Fruit fly (Drosophila melanogaster) whole organism, wandering third instar larva: ENCODE measurements around the gene rump.
A peak's percentile ranks its signal among the peaks of the same experiment; 100 is the strongest.

ENCODE experiments used
- Abd-B ChIP-seq: fragments of >200 bp; optimal IDR thresholded peaks from 2 replicates; lab custom pipeline; 2017; ENCODE audit warnings: missing biosample characterization, missing genetic modification characterization
- CG32264 ChIP-seq: fragments of 200-800 bp; sonication (Bioruptor generic); optimal IDR thresholded peaks from 2 replicates; lab custom pipeline; 2016; ENCODE audit warnings: missing biosample characterization, missing genetic modification characterization
- CG9705 ChIP-seq: fragments of 200-800 bp; sonication (Bioruptor generic); optimal IDR thresholded peaks from 2 replicates; lab custom pipeline; 2018; ENCODE audit warnings: missing biosample characterization, mild to moderate bottlenecking, missing genetic modification characterization
- CrebA ChIP-seq: fragments of 200-800 bp; sonication (Bioruptor generic); optimal IDR thresholded peaks from 2 replicates; lab custom pipeline; 2016; ENCODE audit warnings: missing biosample characterization, mild to moderate bottlenecking, missing genetic modification characterization, borderline replicate concordance
- Dfd ChIP-seq: fragments of >200 bp; optimal IDR thresholded peaks from 2 replicates; lab custom pipeline; 2017; ENCODE audit warnings: missing biosample characterization, missing genetic modification characterization
- Dif ChIP-seq: fragments of 200-275, 200-300 bp; sonication (Bioruptor generic); optimal IDR thresholded peaks from 2 replicates; lab custom pipeline; 2018; ENCODE audit warnings: missing biosample characterization, missing genetic modification characterization; ENCODE audit not compliant: partially characterized antibody
- GATAd ChIP-seq: sonication (Bioruptor generic); optimal IDR thresholded peaks from 2 replicates; lab custom pipeline; 2016; ENCODE audit warnings: missing biosample characterization, missing genetic modification characterization
- HLH106 ChIP-seq: fragments of 200-800 bp; optimal IDR thresholded peaks from 3 replicates; lab custom pipeline; 2019; ENCODE audit warnings: missing biosample characterization, mild to moderate bottlenecking, missing genetic modification characterization, moderate library complexity
- Hnf4 ChIP-seq: fragments of 200-800 bp; sonication (Bioruptor generic); optimal IDR thresholded peaks from 2 replicates; lab custom pipeline; 2016; ENCODE audit warnings: missing biosample characterization, mild to moderate bottlenecking, missing genetic modification characterization
- Hr78 ChIP-seq: fragments of >200 bp; optimal IDR thresholded peaks from 2 replicates; lab custom pipeline; 2017; ENCODE audit warnings: missing biosample characterization, missing genetic modification characterization
- Hr83 ChIP-seq: fragments of 200-300 bp; sonication (Bioruptor generic); optimal IDR thresholded peaks from 2 replicates; lab custom pipeline; 2016; ENCODE audit warnings: missing biosample characterization, mild to moderate bottlenecking, missing genetic modification characterization, moderate library complexity; ENCODE audit not compliant: poor library complexity, severe bottlenecking
- Jra ChIP-seq: sonication (Bioruptor generic); optimal IDR thresholded peaks from 2 replicates; lab custom pipeline; 2016; ENCODE audit warnings: missing biosample characterization, missing genetic modification characterization
- Mio ChIP-seq: sonication (Bioruptor generic); optimal IDR thresholded peaks from 2 replicates; lab custom pipeline; 2016; ENCODE audit warnings: missing biosample characterization, missing genetic modification characterization
- Myc ChIP-seq: fragments of >200 bp; optimal IDR thresholded peaks from 2 replicates; lab custom pipeline; 2017
- N ChIP-seq: fragments of >200 bp; optimal IDR thresholded peaks from 2 replicates; lab custom pipeline; 2018; ENCODE audit warnings: missing biosample characterization, missing external identifiers, missing genetic modification characterization
- OdsH ChIP-seq: fragments of 200-800 bp; sonication (Bioruptor generic); optimal IDR thresholded peaks from 2 replicates; lab custom pipeline; 2016; ENCODE audit warnings: missing biosample characterization, mild to moderate bottlenecking, missing genetic modification characterization
- Rel ChIP-seq, 2 experiments: fragments of 200-800 bp; sonication (Bioruptor generic) in 1 of 2; optimal IDR thresholded peaks; 2 replicates in 1 of 2; 3 replicates in 1 of 2; lab custom pipeline; 2016 to 2019; ENCODE audit warnings: mild to moderate bottlenecking in 2 of 2, missing biosample characterization in 2 of 2, missing genetic modification characterization in 2 of 2, moderate library complexity in 1 of 2
- Sp1 ChIP-seq: fragments of 200-800 bp; sonication (Bioruptor generic); optimal IDR thresholded peaks from 3 replicates; lab custom pipeline; 2019; ENCODE audit warnings: missing biosample characterization, mild to moderate bottlenecking, missing genetic modification characterization, moderate library complexity
- Vsx2 ChIP-seq: fragments of 200-300, 225-300 bp; sonication (Bioruptor generic); optimal IDR thresholded peaks from 2 replicates; lab custom pipeline; 2018; ENCODE audit warnings: missing biosample characterization, missing genetic modification characterization; ENCODE audit not compliant: partially characterized antibody
- br ChIP-seq: fragments of 200-800 bp; sonication (Bioruptor generic); optimal IDR thresholded peaks from 2 replicates; lab custom pipeline; 2016; ENCODE audit warnings: missing biosample characterization, missing genetic modification characterization
- brk ChIP-seq: fragments of 200-800 bp; sonication (Bioruptor generic); optimal IDR thresholded peaks from 2 replicates; lab custom pipeline; 2016; ENCODE audit warnings: missing biosample characterization, mild to moderate bottlenecking, missing genetic modification characterization
- dl ChIP-seq, 2 experiments: fragments of 175-275, 200-275 bp in 1 of 2; fragments of 200-275 bp in 1 of 2; sonication (Bioruptor generic); optimal IDR thresholded peaks; lab custom pipeline; 2018; ENCODE audit warnings: mild to moderate bottlenecking in 2 of 2, missing biosample characterization in 2 of 2, missing genetic modification characterization in 2 of 2, moderate library complexity in 2 of 2; ENCODE audit not compliant: partially characterized antibody in 2 of 2, insufficient read depth in 1 of 2
- dmrt93B ChIP-seq: fragments of 200-800 bp; sonication (Bioruptor generic); optimal IDR thresholded peaks from 2 replicates; lab custom pipeline; 2018; ENCODE audit warnings: missing biosample characterization, mild to moderate bottlenecking, missing genetic modification characterization
- dsf ChIP-seq: sonication (Bioruptor generic); optimal IDR thresholded peaks from 2 replicates; lab custom pipeline; 2016; ENCODE audit warnings: missing biosample characterization, missing genetic modification characterization, borderline replicate concordance
- ey ChIP-seq: fragments of 200-800 bp; sonication (Bioruptor generic); optimal IDR thresholded peaks from 2 replicates; lab custom pipeline; 2016; ENCODE audit warnings: missing biosample characterization, missing genetic modification characterization
- foxo ChIP-seq, 2 experiments: fragments of 200-800 bp; sonication (Bioruptor generic); optimal IDR thresholded peaks; 2 replicates in 1 of 2; 3 replicates in 1 of 2; lab custom pipeline; 2016 to 2017; ENCODE audit warnings: missing biosample characterization in 2 of 2, missing genetic modification characterization in 2 of 2
- fru ChIP-seq: fragments of 200-800 bp; sonication (Bioruptor generic); optimal IDR thresholded peaks from 3 replicates; lab custom pipeline; 2016; ENCODE audit warnings: missing biosample characterization, mild to moderate bottlenecking, missing genetic modification characterization
- h ChIP-seq: fragments of 200-800 bp; sonication (Bioruptor generic); optimal IDR thresholded peaks from 3 replicates; lab custom pipeline; 2016; ENCODE audit warnings: missing biosample characterization, mild to moderate bottlenecking, missing genetic modification characterization
- jim ChIP-seq: fragments of 175-275, 200-325 bp; sonication (Bioruptor generic); optimal IDR thresholded peaks from 2 replicates; lab custom pipeline; 2016; ENCODE audit warnings: missing biosample characterization, mild to moderate bottlenecking, missing genetic modification characterization
- lola ChIP-seq: fragments of >200 bp; optimal IDR thresholded peaks from 2 replicates; lab custom pipeline; 2017; ENCODE audit warnings: missing biosample characterization, missing genetic modification characterization
- pan ChIP-seq: fragments of >200 bp; optimal IDR thresholded peaks from 2 replicates; lab custom pipeline; 2017
- psq ChIP-seq: fragments of 200-800 bp; sonication (Bioruptor generic); optimal IDR thresholded peaks from 3 replicates; lab custom pipeline; 2017; ENCODE audit warnings: missing biosample characterization, mild to moderate bottlenecking, missing genetic modification characterization, moderate library complexity
- rgr ChIP-seq: fragments of 200-800 bp; sonication (Bioruptor generic); optimal IDR thresholded peaks from 3 replicates; lab custom pipeline; 2016; ENCODE audit warnings: missing biosample characterization, mild to moderate bottlenecking, missing genetic modification characterization
- sage ChIP-seq: fragments of 200-800 bp; sonication (Bioruptor generic); optimal IDR thresholded peaks from 2 replicates; lab custom pipeline; 2016; ENCODE audit warnings: missing biosample characterization, mild to moderate bottlenecking, missing genetic modification characterization
- sv ChIP-seq: fragments of 200-800 bp; sonication (Bioruptor generic); optimal IDR thresholded peaks from 3 replicates; lab custom pipeline; 2016; ENCODE audit warnings: missing biosample characterization, missing genetic modification characterization
- tai ChIP-seq: sonication (Bioruptor generic); optimal IDR thresholded peaks from 2 replicates; lab custom pipeline; 2016; ENCODE audit warnings: missing biosample characterization, missing genetic modification characterization
- usp ChIP-seq: fragments of >200 bp; optimal IDR thresholded peaks from 2 replicates; lab custom pipeline; 2017; ENCODE audit warnings: missing biosample characterization, missing genetic modification characterization
- woc ChIP-seq: sonication (Bioruptor generic); optimal IDR thresholded peaks from 2 replicates; lab custom pipeline; 2016; ENCODE audit warnings: missing biosample characterization, mild to moderate bottlenecking, missing genetic modification characterization

Gene rump

DNA sequence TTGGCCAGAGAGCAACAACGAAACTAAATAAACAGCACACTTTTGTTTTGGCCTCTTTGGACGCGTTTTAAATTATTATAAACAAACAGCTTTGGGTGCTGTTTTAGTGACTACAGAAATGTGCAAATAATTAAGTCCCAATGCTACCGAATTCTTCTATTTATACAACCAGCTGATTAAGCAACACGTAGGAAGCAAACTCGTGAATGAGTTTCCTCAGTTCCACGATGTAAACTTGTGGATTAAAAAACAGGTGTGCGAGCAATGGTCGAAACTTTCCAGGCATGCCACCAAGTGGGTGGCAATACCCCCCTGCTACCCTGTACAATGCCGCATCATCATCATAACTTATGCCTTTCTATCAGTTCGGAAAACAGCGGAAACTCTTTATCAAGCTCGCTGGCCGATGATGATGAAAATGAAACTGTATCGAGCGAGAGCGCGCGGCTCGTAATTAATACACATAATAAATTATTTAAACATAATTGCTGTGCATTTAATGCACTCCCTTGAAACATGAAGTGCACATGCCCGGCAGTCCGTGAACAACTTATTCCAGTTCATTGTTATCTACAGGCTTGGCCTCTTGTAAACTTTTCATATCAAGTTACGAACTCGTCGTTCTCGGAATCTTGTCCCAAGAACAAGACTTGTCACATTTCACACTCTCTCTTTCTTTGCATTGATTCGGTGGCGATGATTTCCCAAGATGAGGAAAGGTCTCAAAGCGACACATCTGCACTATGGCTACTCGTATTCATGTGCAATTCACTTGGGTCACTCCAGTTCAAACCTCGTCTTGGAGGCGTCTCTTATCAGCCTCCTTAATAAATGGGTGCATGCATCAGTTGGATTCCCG, 9.7 kb downstream of the rump start:
- TF ChIP-seq h (GFP tag; lab: Kevin White, UChicago) (peak; percentile 14), Hr83 (no peak)

DNA sequence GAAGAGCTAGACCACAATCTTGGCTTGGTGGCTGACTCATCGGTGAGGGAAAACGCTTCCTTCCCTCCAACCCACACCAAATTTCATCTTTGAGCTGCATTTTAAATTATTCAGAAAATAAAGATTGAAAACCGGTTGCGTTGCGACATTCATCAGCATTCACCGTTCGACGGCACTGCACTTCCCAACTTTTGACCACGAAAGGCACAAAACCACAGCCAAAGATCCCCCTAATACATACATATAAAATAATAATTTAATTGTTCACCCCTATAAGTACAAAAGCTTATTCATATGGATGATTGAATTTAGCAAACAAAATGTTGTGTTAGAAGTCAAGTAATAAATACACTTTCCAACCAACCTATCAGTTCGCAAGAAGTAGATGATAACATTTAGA, 10.9 kb downstream of the rump start:
- TF ChIP-seq sv (GFP tag; lab: Kevin White, UChicago): no peak
- no peak for TF ChIP-seq Dfd
- no peak for TF ChIP-seq Jra (GFP tag; lab: Kevin White, UChicago)
- TF ChIP-seq GATAd (GFP tag; lab: Kevin White, UChicago): no peak
- no peak for TF ChIP-seq CG9705
- no peak for TF ChIP-seq CG32264
- TF ChIP-seq foxo (GFP tag; optimal IDR thresholded peaks at IDR 0.05; lab: Kevin White, UChicago): no peak
- TF ChIP-seq Sp1 (GFP tag; lab: Kevin White, UChicago): no peak
- TF ChIP-seq dsf: no peak
- no peak for TF ChIP-seq h (GFP tag; lab: Kevin White, UChicago)
- no peak for TF ChIP-seq lola (GFP tag; lab: Kevin White, UChicago)
- no peak for TF ChIP-seq woc
- no peak for TF ChIP-seq Hnf4
- no peak for TF ChIP-seq Myc
- TF ChIP-seq jim: no peak
- no peak for TF ChIP-seq Abd-B
- TF ChIP-seq dl (GFP tag; optimal IDR thresholded peaks at IDR 0.05; lab: Kevin White, UChicago; ENCODE audit: insufficient read depth in 1 of 2, partially characterized antibody in 2 of 2): no peak
- no peak for TF ChIP-seq Dif
- TF ChIP-seq, all 38 proteins: peak for 0

DNA sequence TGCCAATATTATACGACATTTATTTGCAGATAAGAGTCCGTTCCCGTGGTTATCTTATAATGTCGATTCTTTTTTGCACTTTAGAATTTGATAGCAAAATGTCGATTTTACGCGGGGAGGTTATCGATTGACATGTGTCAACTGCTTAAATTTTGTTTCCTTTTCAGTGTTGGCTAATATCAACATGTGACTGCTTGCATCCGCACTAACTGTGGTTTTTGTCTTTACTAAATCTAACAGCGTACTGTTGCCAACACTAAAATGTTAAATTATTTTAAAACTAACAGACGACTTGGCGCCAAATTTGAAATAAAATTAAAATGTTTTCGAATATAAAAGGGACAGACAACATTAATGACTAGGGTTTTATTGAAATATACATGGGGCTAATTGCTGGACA, 13.4 kb downstream of the rump start:
- peak; percentile 75 for TF ChIP-seq Jra (GFP tag; lab: Kevin White, UChicago)
- peak in 1 of 2 experiments; percentile 86 for TF ChIP-seq foxo (GFP tag; optimal IDR thresholded peaks at IDR 0.05; lab: Kevin White, UChicago)
- peak; percentile 56 for TF ChIP-seq sage (GFP tag; lab: Kevin White, UChicago)
- TF ChIP-seq dl (GFP tag; optimal IDR thresholded peaks at IDR 0.05; lab: Kevin White, UChicago; ENCODE audit: insufficient read depth in 1 of 2, partially characterized antibody in 2 of 2): no peak
- peak; percentile 55 for TF ChIP-seq fru (GFP tag; lab: Kevin White, UChicago)
- TF ChIP-seq lola (GFP tag; lab: Kevin White, UChicago): no peak
- peak; percentile 60 for TF ChIP-seq sv (GFP tag; lab: Kevin White, UChicago)
- TF ChIP-seq CG9705: peak; percentile 63
- TF ChIP-seq Hnf4: peak; percentile 90
- TF ChIP-seq Dfd: no peak
- TF ChIP-seq Mio (GFP tag; lab: Kevin White, UChicago): no peak
- TF ChIP-seq rgr (GFP tag; lab: Kevin White, UChicago): peak; percentile 71
- TF ChIP-seq Hr83: peak; percentile 78
- TF ChIP-seq h (GFP tag; lab: Kevin White, UChicago): peak; percentile 78
- TF ChIP-seq CrebA (GFP tag; lab: Kevin White, UChicago): peak; percentile 82
- TF ChIP-seq jim: no peak
- TF ChIP-seq Myc: peak; percentile 74
- TF ChIP-seq tai (GFP tag; lab: Kevin White, UChicago): peak; percentile 84
- TF ChIP-seq Hr78 (GFP tag; lab: Kevin White, UChicago): no peak
- TF ChIP-seq usp (GFP tag; lab: Kevin White, UChicago): no peak
- peak; percentile 8 for TF ChIP-seq N (GFP tag; lab: Kevin White, UChicago)
- peak; percentile 41 for TF ChIP-seq dsf
- TF ChIP-seq brk (GFP tag; lab: Kevin White, UChicago): peak; percentile 72
- no peak for TF ChIP-seq Dif
- no peak for TF ChIP-seq Abd-B
- peak; percentile 75 for TF ChIP-seq HLH106 (tag; lab: Kevin White, UChicago)
- peak; percentile 77 for TF ChIP-seq br
- TF ChIP-seq Rel (GFP tag; optimal IDR thresholded peaks at IDR 0.05; lab: Kevin White, UChicago): no peak
- TF ChIP-seq Rel (tag; optimal IDR thresholded peaks at IDR 0.05; lab: Kevin White, UChicago): peak; percentile 49
- peak; percentile 42 for TF ChIP-seq CG32264
- TF ChIP-seq dmrt93B (GFP tag; lab: Kevin White, UChicago): peak; percentile 28
- TF ChIP-seq OdsH: peak; percentile 49
- TF ChIP-seq GATAd (GFP tag; lab: Kevin White, UChicago): no peak
- peak; percentile 68 for TF ChIP-seq ey (GFP tag; lab: Kevin White, UChicago)
- peak; percentile 41 for TF ChIP-seq Sp1 (GFP tag; lab: Kevin White, UChicago)
- peak; percentile 42 for TF ChIP-seq psq (GFP tag; lab: Kevin White, UChicago)
- no peak for TF ChIP-seq Vsx2
- no peak for TF ChIP-seq pan
- peak; percentile 18 for TF ChIP-seq woc
